Fruit fly (Drosophila melanogaster) Kc167 (cell line): ENCODE results near the gene Taf1.

Source experiments
- Myc ChIP-seq: fragments of >200 bp; optimal IDR thresholded peaks from 2 replicates; lab custom pipeline; 2017; ENCODE audit warnings: missing external identifiers
- Sin3A ChIP-seq: fragments of >200 bp; optimal IDR thresholded peaks from 2 replicates; lab custom pipeline; 2018; ENCODE audit warnings: missing external identifiers
- h ChIP-seq: fragments of >200 bp; optimal IDR thresholded peaks from 3 replicates; lab custom pipeline; 2018; ENCODE audit warnings: missing external identifiers
- psq ChIP-seq: fragments of >200 bp; optimal IDR thresholded peaks from 2 replicates; lab custom pipeline; 2017; ENCODE audit warnings: missing external identifiers
- ttk ChIP-seq: sonication (Bioruptor generic); optimal IDR thresholded peaks from 2 replicates; lab custom pipeline; 2017; ENCODE audit warnings: missing external identifiers

- TF ChIP-seq psq, result no peak
- no peak for TF ChIP-seq Myc (lab: Kevin White, UChicago)
- no peak for TF ChIP-seq ttk (lab: Kevin White, UChicago)
- TF ChIP-seq h (lab: Kevin White, UChicago), result no peak
- no peak for TF ChIP-seq Sin3A (lab: Kevin White, UChicago)
Observed at dm6 chr3R:6690139-6690538, 43.5 kb downstream of the Taf1 start, which contains the start of gene Ccp84Af.
